Worm (Caenorhabditis elegans) whole organism, young adult: ENCODE results near the gene K08D8.9.

ENCODE experiments used
- B0261.1 ChIP-seq: sonication (generic microtip); optimal IDR thresholded peaks from 2 replicates; lab custom pipeline; 2016; ENCODE audit warnings: mild to moderate bottlenecking, missing genetic modification characterization, moderate library complexity, missing compliant biosample characterization
- F23B12.7 ChIP-seq: sonication (generic microtip); optimal IDR thresholded peaks from 2 replicates; lab custom pipeline; 2017; ENCODE audit warnings: missing genetic modification characterization, mild to moderate bottlenecking, missing compliant biosample characterization, antibody characterized with exemption, moderate library complexity; ENCODE audit not compliant: insufficient read depth
- F55B11.4 ChIP-seq: sonication (generic microtip); optimal IDR thresholded peaks from 2 replicates; lab custom pipeline; 2016; ENCODE audit warnings: missing compliant biosample characterization, missing genetic modification characterization, borderline replicate concordance; ENCODE audit not compliant: insufficient read depth
- K12H6.12 ChIP-seq: fragments of 200-800 bp; sonication (Bioruptor generic); optimal IDR thresholded peaks from 2 replicates; lab custom pipeline; 2018; ENCODE audit warnings: mild to moderate bottlenecking, missing genetic modification characterization, missing compliant biosample characterization
- Y53F4B.3 ChIP-seq: fragments of 200-800 bp; sonication (Bioruptor generic); IDR thresholded peaks from 2 replicates; pipeline ENCODE4 v1.3.6; 2022; ENCODE audit warnings: missing genetic modification reagents, missing genetic modification characterization, missing compliant biosample characterization
- ama-1 ChIP-seq, 3 experiments: fragments of 150-350 bp in 1 of 3; sonication (generic microtip) in 2 of 3; optimal IDR thresholded peaks; 2 replicates each; lab custom pipeline; 2014 to 2018; ENCODE audit warnings: missing biosample characterization in 2 of 3, missing genetic modification characterization in 2 of 3, missing genetic modification reagents in 2 of 3
- aptf-3 ChIP-seq: fragments of 200-800 bp; sonication (Bioruptor generic); IDR thresholded peaks from 2 replicates; pipeline ENCODE4 v1.3.6; 2022; ENCODE audit warnings: missing genetic modification characterization, missing compliant biosample characterization
- atf-7 ChIP-seq: sonication (generic microtip); optimal IDR thresholded peaks from 2 replicates; lab custom pipeline; 2017; ENCODE audit warnings: mild to moderate bottlenecking, missing genetic modification characterization, missing compliant biosample characterization
- attf-3 ChIP-seq: fragments of 200-800 bp; sonication (Bioruptor generic); conservative IDR thresholded peaks from 2 replicates; pipeline ENCODE4 v1.3.6; 2022; ENCODE audit warnings: missing genetic modification reagents, missing genetic modification characterization, missing compliant biosample characterization
- cebp-1 ChIP-seq, 2 experiments: fragments of 200-800 bp in 1 of 2; sonication (Bioruptor generic) in 1 of 2; sonication (generic microtip) in 1 of 2; IDR thresholded peaks in 1 of 2; optimal IDR thresholded peaks in 1 of 2; 2 replicates each; pipeline versions ENCODE4 v1.3.6 to Lab custom; 2017 to 2022; ENCODE audit warnings: missing compliant biosample characterization in 2 of 2, missing genetic modification characterization in 2 of 2, mild to moderate bottlenecking in 1 of 2, missing genetic modification reagents in 1 of 2, moderate library complexity in 1 of 2
- ceh-100 ChIP-seq: fragments of 200-800 bp; sonication (Bioruptor generic); IDR thresholded peaks from 2 replicates; pipeline ENCODE4 v1.3.6; 2022; ENCODE audit warnings: missing genetic modification reagents, missing genetic modification characterization, missing compliant biosample characterization
- ceh-27 ChIP-seq: fragments of 200-800 bp; sonication (Bioruptor generic); optimal IDR thresholded peaks from 2 replicates; lab custom pipeline; 2018; ENCODE audit warnings: mild to moderate bottlenecking, missing genetic modification characterization, moderate library complexity, missing compliant biosample characterization
- ceh-40 ChIP-seq: fragments of 200-800 bp; sonication (Bioruptor generic); IDR thresholded peaks from 2 replicates; pipeline ENCODE4 v1.3.6; 2022; ENCODE audit warnings: missing genetic modification characterization, missing compliant biosample characterization
- ceh-58 ChIP-seq: fragments of 200-800 bp; sonication (Bioruptor generic); IDR thresholded peaks from 2 replicates; pipeline ENCODE4 v1.3.6; 2022; ENCODE audit warnings: missing genetic modification characterization, missing compliant biosample characterization
- dpff-1 ChIP-seq: sonication (generic microtip); optimal IDR thresholded peaks from 2 replicates; lab custom pipeline; 2017; ENCODE audit warnings: mild to moderate bottlenecking, missing genetic modification characterization, missing compliant biosample characterization
- egl-18 ChIP-seq: fragments of 200-800 bp; sonication (Bioruptor generic); IDR thresholded peaks from 2 replicates; pipeline ENCODE4 v1.3.6; 2022; ENCODE audit warnings: missing genetic modification reagents, missing genetic modification characterization, missing compliant biosample characterization
- ekl-4 ChIP-seq: fragments of 200-800 bp; sonication (Bioruptor generic); IDR thresholded peaks from 2 replicates; pipeline ENCODE4 v1.3.6; 2022; ENCODE audit warnings: missing genetic modification reagents, missing genetic modification characterization, missing compliant biosample characterization
- fkh-3 ChIP-seq: sonication (generic microtip); optimal IDR thresholded peaks from 2 replicates; lab custom pipeline; 2016; ENCODE audit warnings: mild to moderate bottlenecking, missing genetic modification characterization, missing compliant biosample characterization
- gei-17 ChIP-seq: fragments of 200-800 bp; sonication (Bioruptor generic); optimal IDR thresholded peaks from 2 replicates; lab custom pipeline; 2018; ENCODE audit warnings: mild to moderate bottlenecking, missing genetic modification characterization, missing compliant biosample characterization
- hlh-26 ChIP-seq: fragments of 200-800 bp; sonication (Bioruptor generic); conservative IDR thresholded peaks from 2 replicates; pipeline ENCODE4 v1.3.6; 2022; ENCODE audit warnings: missing genetic modification reagents, missing genetic modification characterization, missing compliant biosample characterization
- lir-1 ChIP-seq: fragments of 200-800 bp; sonication (Bioruptor generic); conservative IDR thresholded peaks from 2 replicates; pipeline ENCODE4 v1.3.6; 2022; ENCODE audit warnings: missing genetic modification reagents, missing genetic modification characterization, missing compliant biosample characterization
- lsl-1 ChIP-seq: fragments of 200-800 bp; sonication (Bioruptor generic); optimal IDR thresholded peaks from 2 replicates; lab custom pipeline; 2018; ENCODE audit warnings: mild to moderate bottlenecking, missing genetic modification characterization, moderate library complexity, missing compliant biosample characterization
- madf-8 ChIP-seq: fragments of 200-800 bp; sonication (Bioruptor generic); conservative IDR thresholded peaks from 2 replicates; pipeline ENCODE4 v1.3.6; 2022; ENCODE audit warnings: missing genetic modification reagents, missing genetic modification characterization, missing compliant biosample characterization
- mel-28 ChIP-seq: sonication (generic microtip); optimal IDR thresholded peaks from 2 replicates; lab custom pipeline; 2016; ENCODE audit warnings: borderline replicate concordance, mild to moderate bottlenecking, missing genetic modification characterization, missing compliant biosample characterization
- mes-4 ChIP-seq: sonication (generic microtip); optimal IDR thresholded peaks from 2 replicates; lab custom pipeline; 2016; ENCODE audit warnings: missing genotype, missing genetic modification characterization, missing compliant biosample characterization
- nhr-179 ChIP-seq: sonication (generic microtip); optimal IDR thresholded peaks from 2 replicates; lab custom pipeline; 2016; ENCODE audit warnings: mild to moderate bottlenecking, missing genetic modification characterization, missing compliant biosample characterization
- nhr-27 ChIP-seq: fragments of 200-800 bp; sonication (Bioruptor generic); optimal IDR thresholded peaks from 2 replicates; lab custom pipeline; 2018; ENCODE audit warnings: mild to moderate bottlenecking, missing genetic modification characterization, moderate library complexity, missing compliant biosample characterization
- nhr-80 ChIP-seq: sonication (generic microtip); optimal IDR thresholded peaks from 2 replicates; lab custom pipeline; 2016; ENCODE audit warnings: missing genetic modification characterization, missing compliant biosample characterization
- pha-4 ChIP-seq: fragments of 150-350 bp; sonication (generic microtip); optimal IDR thresholded peaks from 2 replicates; lab custom pipeline; 2014; ENCODE audit warnings: missing biosample characterization, missing genetic modification reagents, missing genetic modification characterization
- rcor-1 ChIP-seq: fragments of 200-800 bp; sonication (Bioruptor generic); IDR thresholded peaks from 2 replicates; pipeline ENCODE4 v1.3.6; 2022; ENCODE audit warnings: missing genetic modification reagents, missing genetic modification characterization, missing compliant biosample characterization
- sea-2 ChIP-seq: fragments of 200-800 bp; sonication (Bioruptor generic); IDR thresholded peaks from 2 replicates; pipeline ENCODE4 v1.3.6; 2022; ENCODE audit warnings: missing genetic modification characterization, missing compliant biosample characterization
- sptf-2 ChIP-seq: fragments of 200-800 bp; sonication (Bioruptor generic); optimal IDR thresholded peaks from 2 replicates; lab custom pipeline; 2018; ENCODE audit warnings: mild to moderate bottlenecking, missing genetic modification characterization, missing compliant biosample characterization
- tbp1 ChIP-seq: fragments of 200-800 bp; sonication (Bioruptor generic); optimal IDR thresholded peaks from 2 replicates; lab custom pipeline; 2018; ENCODE audit warnings: mild to moderate bottlenecking, missing genetic modification characterization, missing compliant biosample characterization
- tbx-9 ChIP-seq: sonication (generic microtip); optimal IDR thresholded peaks from 2 replicates; lab custom pipeline; 2016; ENCODE audit warnings: borderline replicate concordance, missing genetic modification characterization, inconsistent platforms, missing compliant biosample characterization
- unc-62 ChIP-seq: fragments of 150-350 bp; optimal IDR thresholded peaks from 2 replicates; lab custom pipeline; 2014; ENCODE audit warnings: missing biosample characterization, missing genetic modification reagents, missing genetic modification characterization

The K08D8.9 gene

DNA sequence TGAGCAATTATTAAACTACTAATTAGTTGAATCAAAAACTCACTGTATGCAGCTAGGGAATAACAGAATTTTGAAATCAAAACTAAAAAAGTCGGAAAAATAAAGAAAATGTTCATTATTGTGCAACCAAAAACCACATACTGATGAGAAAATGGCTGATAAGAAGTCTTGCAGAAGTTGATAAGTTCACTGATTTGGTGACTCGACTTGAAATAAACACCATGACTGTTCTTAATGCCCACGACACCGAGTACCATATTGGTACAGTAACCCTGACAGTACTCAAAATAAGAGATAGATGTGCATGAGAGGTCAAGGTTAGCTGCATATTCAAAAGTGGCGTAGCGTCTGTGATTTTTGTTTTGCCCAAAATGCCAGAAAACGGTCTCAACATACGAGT is 13.5 kb upstream of the K08D8.9 start:
- TF ChIP-seq ama-1 (optimal IDR thresholded peaks at IDR 0.05; lab: Kevin White, UChicago) (no peak), ama-1 (GFP tag; optimal IDR thresholded peaks at IDR 0.05; lab: Kevin White, UChicago) (no peak), fkh-3 (tag; lab: Kevin White, UChicago) (no peak), rcor-1 (no peak), sptf-2 (GFP tag; lab: Kevin White, UChicago) (no peak), lir-1 (GFP tag; lab: Robert Waterston, UW) (no peak), pha-4 (tag; lab: Kevin White, UChicago) (no peak), F23B12.7 (no peak), madf-8 (GFP tag; lab: Robert Waterston, UW) (no peak), egl-18 (no peak), ceh-100 (GFP tag; lab: Robert Waterston, UW) (no peak), B0261.1 (no peak), nhr-27 (tag; lab: Kevin White, UChicago) (no peak), aptf-3 (GFP tag; lab: Robert Waterston, UW) (no peak), tbx-9 (tag; lab: Kevin White, UChicago) (no peak), nhr-179 (tag; lab: Kevin White, UChicago) (no peak), mes-4 (tag; lab: Kevin White, UChicago) (no peak)

DNA sequence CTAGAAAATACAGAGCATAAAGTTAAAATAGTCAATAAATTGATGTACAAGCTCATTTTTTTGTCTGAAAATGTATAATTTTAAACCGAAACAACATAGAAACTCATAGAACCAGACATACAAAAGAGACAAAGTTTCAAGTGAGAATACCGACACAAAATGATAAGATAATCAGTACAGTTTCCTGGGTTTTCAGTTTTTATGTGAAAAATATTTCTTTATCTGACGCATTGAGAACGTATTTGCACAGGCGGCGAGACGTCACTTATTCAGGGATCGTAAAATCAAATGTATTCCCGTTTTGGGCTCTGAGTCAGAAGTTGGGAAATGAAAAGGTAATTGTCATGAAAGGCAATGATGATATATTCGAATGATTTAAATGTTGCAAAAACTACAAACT is 9.0 kb upstream of the K08D8.9 start, which contains the start of gene K08D8.6:
Gene K08D8.6, minus strand, starts transcription at position 64 of the 400 bp plus-strand sequence.
- TF ChIP-seq F55B11.4 (tag; lab: Kevin White, UChicago) (no peak), ceh-27 (GFP tag; lab: Kevin White, UChicago) (no peak), hlh-26 (GFP tag; lab: Robert Waterston, UW) (no peak), dpff-1 (tag; lab: Kevin White, UChicago) (no peak), Y53F4B.3 (GFP tag; lab: Robert Waterston, UW) (no peak), K12H6.12 (tag; lab: Kevin White, UChicago) (no peak), mel-28 (tag; lab: Kevin White, UChicago) (no peak), fkh-3 (tag; lab: Kevin White, UChicago) (no peak), ceh-40 (GFP tag; lab: Robert Waterston, UW) (no peak), sea-2 (no peak), tbp1 (no peak), nhr-179 (tag; lab: Kevin White, UChicago) (no peak), ceh-58 (GFP tag; lab: Robert Waterston, UW) (no peak), ekl-4 (GFP tag; lab: Robert Waterston, UW) (no peak), nhr-80 (tag; lab: Kevin White, UChicago) (peak; percentile 87), atf-7 (tag; lab: Kevin White, UChicago) (peak; percentile 36), unc-62 (no peak), lsl-1 (GFP tag; lab: Kevin White, UChicago) (no peak)
- TF ChIP-seq, all 124 proteins: peak for 2

DNA sequence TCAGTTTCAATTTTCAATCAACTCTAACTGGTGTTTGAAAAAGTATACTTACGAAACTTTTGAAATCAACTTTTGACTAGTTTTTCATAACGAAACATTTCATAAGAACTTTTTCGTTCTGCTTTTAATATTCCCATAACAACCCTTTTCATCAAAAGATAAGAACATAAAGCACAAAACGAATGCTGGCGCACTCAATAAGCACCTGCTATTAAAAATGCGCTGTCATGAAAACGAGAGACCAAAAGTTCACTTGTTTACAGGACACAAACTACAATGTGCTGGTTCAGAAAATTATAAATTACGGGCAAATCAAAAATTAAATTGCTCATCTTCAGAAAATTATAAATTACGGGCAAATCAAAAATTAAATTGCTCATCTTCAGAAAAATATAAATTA is 8.4 kb upstream of the K08D8.9 start:
- TF ChIP-seq cebp-1 (GFP tag; IDR thresholded peaks at IDR 0.05; lab: Robert Waterston, UW), result no peak
- TF ChIP-seq cebp-1 (tag; optimal IDR thresholded peaks at IDR 0.05; lab: Kevin White, UChicago), result peak; percentile 22
- TF ChIP-seq gei-17 (GFP tag; lab: Kevin White, UChicago), result no peak
- TF ChIP-seq rcor-1, result no peak
- no peak for TF ChIP-seq attf-3 (GFP tag; lab: Robert Waterston, UW)
